Worm (Caenorhabditis elegans) whole organism, L1 larva: ENCODE measurements around the gene T27A8.3.

Source experiments
- C04F5.9 ChIP-seq: sonication (generic microtip); optimal IDR thresholded peaks from 2 replicates; lab custom pipeline; 2016; ENCODE audit warnings: missing genetic modification characterization, missing compliant biosample characterization
- C16A3.4 ChIP-seq: fragments of 150-350 bp; optimal IDR thresholded peaks from 2 replicates; lab custom pipeline; 2014; ENCODE audit warnings: missing biosample characterization, missing genetic modification characterization
- aha-1 ChIP-seq: fragments of 150-350 bp; optimal IDR thresholded peaks from 2 replicates; lab custom pipeline; 2014; ENCODE audit warnings: missing biosample characterization, missing genetic modification characterization
- blmp-1 ChIP-seq: fragments of 150-350 bp; optimal IDR thresholded peaks from 2 replicates; lab custom pipeline; 2014; ENCODE audit warnings: missing biosample characterization, missing genetic modification characterization
- ceh-82 ChIP-seq, 3 experiments: fragments of 150-350 bp in 1 of 3; sonication (generic microtip) in 2 of 3; optimal IDR thresholded peaks; 2 replicates each; lab custom pipeline; 2014 to 2017; ENCODE audit warnings: missing biosample characterization in 3 of 3, missing genetic modification characterization in 3 of 3
- ceh-90 ChIP-seq: sonication (generic microtip); optimal IDR thresholded peaks from 2 replicates; lab custom pipeline; 2016; ENCODE audit warnings: missing genetic modification characterization, missing compliant biosample characterization
- ces-1 ChIP-seq: fragments of 150-350 bp; optimal IDR thresholded peaks from 2 replicates; lab custom pipeline; 2014; ENCODE audit warnings: missing biosample characterization, missing genetic modification reagents, missing genetic modification characterization
- dsc-1 ChIP-seq: sonication (generic microtip); optimal IDR thresholded peaks from 2 replicates; lab custom pipeline; 2016; ENCODE audit warnings: mild to moderate bottlenecking, missing genetic modification characterization, missing compliant biosample characterization
- efl-1 ChIP-seq, 4 experiments: fragments of 150-350 bp; optimal IDR thresholded peaks in 3 of 4; peaks in 1 of 4; 1 replicate in 1 of 4; 2 replicates in 3 of 4; lab custom pipeline; 2014; ENCODE audit warnings: missing biosample characterization in 2 of 4, missing genetic modification characterization in 2 of 4, missing genetic modification reagents in 2 of 4
- egl-13 ChIP-seq: sonication (generic microtip); optimal IDR thresholded peaks from 2 replicates; lab custom pipeline; 2016; ENCODE audit warnings: missing genotype, missing genetic modification reagents, missing genetic modification characterization, missing compliant biosample characterization
- elt-2 ChIP-seq: sonication (generic microtip); optimal IDR thresholded peaks from 2 replicates; lab custom pipeline; 2016; ENCODE audit warnings: missing genetic modification characterization, mild to moderate bottlenecking, inconsistent platforms, missing compliant biosample characterization, missing genetic modification reagents
- elt-3 ChIP-seq, 6 experiments: fragments of 150-350 bp in 1 of 6; sonication (generic microtip); optimal IDR thresholded peaks; 2 replicates each; lab custom pipeline; 2017 to 2018; ENCODE audit warnings: missing biosample characterization in 6 of 6, missing genetic modification characterization in 6 of 6, inconsistent platforms in 1 of 6
- ets-5 ChIP-seq: fragments of 200-800 bp; sonication (Bioruptor generic); IDR thresholded peaks from 2 replicates; pipeline ENCODE4 v1.3.6; 2022; ENCODE audit warnings: missing genetic modification characterization, missing compliant biosample characterization
- fkh-4 ChIP-seq: sonication (generic microtip); optimal IDR thresholded peaks from 2 replicates; lab custom pipeline; 2016; ENCODE audit warnings: missing compliant biosample characterization, missing genetic modification characterization, borderline replicate concordance
- fkh-8 ChIP-seq: sonication (generic microtip); optimal IDR thresholded peaks from 2 replicates; lab custom pipeline; 2016; ENCODE audit warnings: mild to moderate bottlenecking, missing genetic modification characterization, missing compliant biosample characterization
- grh-1 ChIP-seq: fragments of 200-800 bp; sonication (Bioruptor generic); IDR thresholded peaks from 2 replicates; pipeline ENCODE4 v1.3.6; 2022; ENCODE audit warnings: missing genetic modification reagents, missing genetic modification characterization, missing compliant biosample characterization
- hlh-17 ChIP-seq: fragments of 200-800 bp; sonication (Bioruptor generic); optimal IDR thresholded peaks from 2 replicates; lab custom pipeline; 2018; ENCODE audit warnings: missing genetic modification characterization, mild to moderate bottlenecking, missing compliant biosample characterization, moderate library complexity, borderline replicate concordance
- isw-1 ChIP-seq: fragments of 200-800 bp; sonication (Bioruptor generic); IDR thresholded peaks from 2 replicates; pipeline ENCODE4 v1.3.6; 2022; ENCODE audit warnings: missing genetic modification characterization, missing compliant biosample characterization
- jun-1 ChIP-seq: fragments of 150-350 bp; optimal IDR thresholded peaks from 2 replicates; lab custom pipeline; 2014; ENCODE audit warnings: missing biosample characterization, missing genetic modification reagents, missing genetic modification characterization
- lin-13 ChIP-seq: fragments of 150-350 bp; optimal IDR thresholded peaks from 2 replicates; lab custom pipeline; 2014; ENCODE audit warnings: missing biosample characterization, missing genetic modification reagents, missing genetic modification characterization
- lin-14 ChIP-seq: fragments of 200-800 bp; sonication (Bioruptor generic); optimal IDR thresholded peaks from 2 replicates; lab custom pipeline; 2018; ENCODE audit warnings: mild to moderate bottlenecking, missing genetic modification characterization, moderate library complexity, missing compliant biosample characterization
- lin-35 ChIP-seq, 2 experiments: fragments of 150-350 bp; optimal IDR thresholded peaks; 2 replicates each; lab custom pipeline; 2014; ENCODE audit warnings: missing biosample characterization in 2 of 2, missing genetic modification characterization in 2 of 2, missing genetic modification reagents in 2 of 2
- lir-3 ChIP-seq: sonication (generic microtip); optimal IDR thresholded peaks from 2 replicates; lab custom pipeline; 2016; ENCODE audit warnings: mild to moderate bottlenecking, missing genetic modification characterization, moderate library complexity, missing compliant biosample characterization; ENCODE audit not compliant: poor library complexity
- lsy-2 ChIP-seq, 2 experiments: fragments of 150-350 bp; optimal IDR thresholded peaks; 2 replicates each; lab custom pipeline; 2014; ENCODE audit warnings: missing biosample characterization in 2 of 2, missing genetic modification characterization in 2 of 2
- mef-2 ChIP-seq: fragments of 150-350 bp; optimal IDR thresholded peaks from 2 replicates; lab custom pipeline; 2014; ENCODE audit warnings: missing biosample characterization, missing genetic modification characterization
- mep-1 ChIP-seq: fragments of 150-350 bp; optimal IDR thresholded peaks from 2 replicates; lab custom pipeline; 2014; ENCODE audit warnings: missing biosample characterization, missing genetic modification characterization
- nhr-11 ChIP-seq: fragments of 150-350 bp; optimal IDR thresholded peaks from 2 replicates; lab custom pipeline; 2014; ENCODE audit warnings: missing biosample characterization, missing genetic modification characterization
- nhr-19 ChIP-seq: fragments of 200-800 bp; sonication (Bioruptor generic); conservative IDR thresholded peaks from 2 replicates; pipeline ENCODE4 v1.3.6; 2022; ENCODE audit warnings: missing genetic modification characterization, missing compliant biosample characterization
- nhr-20 ChIP-seq: sonication (generic microtip); optimal IDR thresholded peaks from 2 replicates; lab custom pipeline; 2016; ENCODE audit warnings: mild to moderate bottlenecking, missing genetic modification characterization, missing compliant biosample characterization
- nhr-28 ChIP-seq: fragments of 150-350 bp; optimal IDR thresholded peaks from 2 replicates; lab custom pipeline; 2014; ENCODE audit warnings: missing biosample characterization, missing genetic modification characterization
- nhr-47 ChIP-seq: sonication (generic microtip); optimal IDR thresholded peaks from 2 replicates; lab custom pipeline; 2016; ENCODE audit warnings: mild to moderate bottlenecking, missing genetic modification characterization, moderate library complexity, missing compliant biosample characterization
- nhr-71 ChIP-seq: sonication (generic microtip); optimal IDR thresholded peaks from 2 replicates; lab custom pipeline; 2016; ENCODE audit warnings: mild to moderate bottlenecking, missing genetic modification characterization, moderate library complexity, missing compliant biosample characterization
- nhr-76 ChIP-seq: sonication (generic microtip); optimal IDR thresholded peaks from 2 replicates; lab custom pipeline; 2017; ENCODE audit warnings: missing biosample characterization, missing genetic modification characterization
- nhr-77 ChIP-seq: fragments of 150-350 bp; optimal IDR thresholded peaks from 2 replicates; lab custom pipeline; 2014; ENCODE audit warnings: missing biosample characterization, missing genetic modification characterization
- nhr-84 ChIP-seq: sonication (generic microtip); optimal IDR thresholded peaks from 2 replicates; lab custom pipeline; 2017; ENCODE audit warnings: missing biosample characterization, missing genetic modification characterization
- nhr-85 ChIP-seq: sonication (generic microtip); peaks from one replicate; lab custom pipeline; 2016; ENCODE audit warnings: missing genetic modification characterization, inconsistent platforms, missing compliant biosample characterization
- pqm-1 ChIP-seq: sonication (generic microtip); optimal IDR thresholded peaks from 3 replicates; lab custom pipeline; 2017; ENCODE audit warnings: missing biosample characterization, missing genetic modification characterization
- rnt-1 ChIP-seq: sonication (generic microtip); optimal IDR thresholded peaks from 2 replicates; lab custom pipeline; 2016; ENCODE audit warnings: mild to moderate bottlenecking, missing genetic modification characterization, moderate library complexity, missing compliant biosample characterization
- snpc-4 ChIP-seq: fragments of 150-350 bp; optimal IDR thresholded peaks from 2 replicates; lab custom pipeline; 2014; ENCODE audit warnings: missing biosample characterization, missing genetic modification characterization
- snu-23 ChIP-seq: sonication (generic microtip); optimal IDR thresholded peaks from 2 replicates; lab custom pipeline; 2016; ENCODE audit warnings: missing genetic modification characterization, missing compliant biosample characterization
- sox-4 ChIP-seq: sonication (generic microtip); optimal IDR thresholded peaks from 2 replicates; lab custom pipeline; 2016; ENCODE audit warnings: missing genetic modification characterization, missing compliant biosample characterization
- tbx-2 ChIP-seq: sonication (generic microtip); optimal IDR thresholded peaks from 2 replicates; lab custom pipeline; 2016; ENCODE audit warnings: missing genetic modification characterization, missing compliant biosample characterization
- tlp-1 ChIP-seq: fragments of 150-350 bp; optimal IDR thresholded peaks from 2 replicates; lab custom pipeline; 2014; ENCODE audit warnings: missing biosample characterization, missing genetic modification characterization
- unc-62 ChIP-seq: fragments of 150-350 bp; optimal IDR thresholded peaks from 2 replicates; lab custom pipeline; 2014; ENCODE audit warnings: missing biosample characterization, missing genetic modification reagents, missing genetic modification characterization
- unc-86 ChIP-seq: sonication (generic microtip); optimal IDR thresholded peaks from 2 replicates; lab custom pipeline; 2016; ENCODE audit warnings: missing genetic modification characterization, missing compliant biosample characterization
- vab-15 ChIP-seq: sonication (generic microtip); optimal IDR thresholded peaks from 2 replicates; lab custom pipeline; 2017; ENCODE audit warnings: missing genotype, mild to moderate bottlenecking, missing genetic modification characterization, missing compliant biosample characterization
- xbp-1 ChIP-seq: sonication (generic microtip); optimal IDR thresholded peaks from 2 replicates; lab custom pipeline; 2016; ENCODE audit warnings: missing genetic modification characterization, missing compliant biosample characterization

The T27A8.3 gene

ce11 chrX:16030506-16030905, 32.0 kb upstream of the T27A8.3 start, which contains the start of gene mboa-1:
Gene mboa-1, plus strand, starts transcription at chrX:16030806.
- no peak for TF ChIP-seq fkh-4 (tag; lab: Kevin White, UChicago)

DNA sequence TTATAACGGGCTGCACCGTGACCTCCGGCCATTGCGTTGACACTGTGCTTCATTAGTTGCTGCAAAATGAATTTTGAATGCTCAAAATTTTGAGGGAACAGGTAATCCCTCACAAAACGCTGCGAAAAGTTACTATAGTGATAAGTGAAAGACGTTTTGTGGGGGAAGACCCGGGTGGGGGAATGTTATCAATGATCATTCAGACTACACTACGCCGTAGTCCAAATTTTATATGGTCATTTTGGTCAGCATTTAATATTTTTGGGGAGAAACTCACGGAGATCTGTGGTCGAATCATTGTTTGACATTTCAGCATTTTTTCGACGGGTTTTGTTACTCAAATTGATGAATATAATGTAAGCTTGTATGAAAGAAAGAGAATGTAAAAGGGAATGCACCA, 23.3 kb upstream of the T27A8.3 start:
- peak; percentile 27 for TF ChIP-seq elt-2 (tag; lab: Kevin White, UChicago)
- peak; percentile 44 for TF ChIP-seq nhr-20 (tag; lab: Kevin White, UChicago)
- no peak for TF ChIP-seq nhr-28
- no peak for TF ChIP-seq hlh-17 (GFP tag; lab: Kevin White, UChicago)

DNA sequence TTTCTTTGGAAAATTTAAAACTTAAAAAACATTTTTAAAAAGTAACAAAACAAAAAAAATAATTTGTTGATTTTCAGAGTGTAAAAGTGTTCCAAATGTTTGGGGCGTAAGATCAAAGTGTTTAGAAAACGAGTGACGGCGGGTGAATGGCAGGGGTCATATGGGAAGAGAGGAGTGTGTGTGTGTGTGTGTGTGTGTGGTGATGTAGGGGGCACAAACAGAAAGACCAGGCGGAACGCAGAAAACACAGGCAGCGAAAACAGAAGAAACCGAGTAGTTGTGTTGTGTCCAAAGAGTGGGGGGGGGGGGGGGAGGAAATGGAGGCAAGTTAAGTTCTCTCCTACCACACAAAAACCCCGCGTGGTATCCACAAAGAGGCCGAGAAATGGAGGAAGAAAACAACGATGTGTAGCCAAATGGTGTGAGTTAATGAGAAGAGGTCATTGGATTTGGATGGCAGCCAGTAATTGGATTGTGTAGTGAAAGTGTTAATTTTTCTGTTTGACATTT, 22.2 kb upstream of the T27A8.3 start, which contains the start of gene B0395.3:
Gene B0395.3, minus strand, starts transcription at position 51 of the 510 bp plus-strand sequence.
- TF ChIP-seq lin-35 (GFP tag; optimal IDR thresholded peaks at IDR 0.05; lab: Kevin White, UChicago) (peak in 1 of 2 experiments; percentile 40), egl-13 (no peak), nhr-20 (tag; lab: Kevin White, UChicago) (peak; percentile 33), nhr-76 (tag; lab: Kevin White, UChicago) (no peak), fkh-8 (tag; lab: Kevin White, UChicago) (no peak), C16A3.4 (peak; percentile 17), lsy-2 (tag; optimal IDR thresholded peaks at IDR 0.05; lab: Kevin White, UChicago) (peak in 1 of 2 experiments; percentile 22), isw-1 (GFP tag; lab: Robert Waterston, UW) (no peak), nhr-71 (tag; lab: Kevin White, UChicago) (peak; percentile 55), ceh-90 (tag; lab: Kevin White, UChicago) (no peak), tlp-1 (tag; lab: Kevin White, UChicago) (no peak), unc-86 (no peak), lin-13 (GFP tag; lab: Kevin White, UChicago) (no peak), nhr-47 (tag; lab: Kevin White, UChicago) (peak; percentile 6), elt-3 (tag; optimal IDR thresholded peaks at IDR 0.05; lab: Kevin White, UChicago) (no peak), aha-1 (tag; lab: Kevin White, UChicago) (no peak), snpc-4 (tag; lab: Kevin White, UChicago) (no peak), nhr-85 (peak; percentile 82), nhr-19 (GFP tag; lab: Robert Waterston, UW) (peak; percentile 40), lin-14 (GFP tag; lab: Kevin White, UChicago) (peak; percentile 91), ets-5 (GFP tag; lab: Robert Waterston, UW) (no peak), C04F5.9 (tag; lab: Kevin White, UChicago) (no peak), ceh-82 (tag; optimal IDR thresholded peaks at IDR 0.05; lab: Kevin White, UChicago) (no peak), snu-23 (GFP tag; lab: Kevin White, UChicago) (peak; percentile 34), efl-1 (optimal IDR thresholded peaks at IDR 0.05; lab: Kevin White, UChicago) (no peak), efl-1 (GFP tag; optimal IDR thresholded peaks at IDR 0.05 in 1 of 2; lab: Kevin White, UChicago) (no peak), nhr-84 (tag; lab: Kevin White, UChicago) (no peak), rnt-1 (tag; lab: Kevin White, UChicago) (peak; percentile 37), xbp-1 (tag; lab: Kevin White, UChicago) (no peak), vab-15 (tag; lab: Kevin White, UChicago) (no peak), ces-1 (no peak), nhr-11 (tag; lab: Kevin White, UChicago) (no peak), mep-1 (peak; percentile 39), grh-1 (GFP tag; lab: Robert Waterston, UW) (peak; percentile 39; the same call in 1 of the 2 replicates), sox-4 (tag; lab: Kevin White, UChicago) (no peak), dsc-1 (tag; lab: Kevin White, UChicago) (peak; percentile 1), tbx-2 (tag; lab: Kevin White, UChicago) (peak; percentile 24), unc-62 (GFP tag; lab: Kevin White, UChicago) (no peak), jun-1 (peak; percentile 7), blmp-1 (peak; percentile 67), nhr-77 (no peak), pqm-1 (tag; lab: Kevin White, UChicago) (no peak), mef-2 (no peak), lir-3 (no peak)
